Worm (Caenorhabditis elegans) whole organism, L1 larva: Measurements from ENCODE around the gene dph-1.

ENCODE experiments used
- C04F5.9 ChIP-seq: sonication (generic microtip); optimal IDR thresholded peaks from 2 replicates; lab custom pipeline; 2016; ENCODE audit warnings: missing genetic modification characterization, missing compliant biosample characterization
- C16A3.4 ChIP-seq: fragments of 150-350 bp; optimal IDR thresholded peaks from 2 replicates; lab custom pipeline; 2014; ENCODE audit warnings: missing biosample characterization, missing genetic modification characterization
- alr-1 ChIP-seq: fragments of 200-800 bp; sonication (Bioruptor generic); optimal IDR thresholded peaks from 2 replicates; lab custom pipeline; 2018; ENCODE audit warnings: borderline replicate concordance, mild to moderate bottlenecking, missing genetic modification characterization, missing compliant biosample characterization
- blmp-1 ChIP-seq: fragments of 150-350 bp; optimal IDR thresholded peaks from 2 replicates; lab custom pipeline; 2014; ENCODE audit warnings: missing biosample characterization, missing genetic modification characterization
- ceh-63 ChIP-seq: fragments of 200-800 bp; sonication (Bioruptor generic); optimal IDR thresholded peaks from 2 replicates; lab custom pipeline; 2018; ENCODE audit warnings: mild to moderate bottlenecking, missing genetic modification characterization, missing compliant biosample characterization
- ceh-8 ChIP-seq: fragments of 200-800 bp; sonication (Bioruptor generic); optimal IDR thresholded peaks from 2 replicates; lab custom pipeline; 2018; ENCODE audit warnings: mild to moderate bottlenecking, missing genetic modification characterization, moderate library complexity, missing compliant biosample characterization
- ceh-82 ChIP-seq, 3 experiments: fragments of 150-350 bp in 1 of 3; sonication (generic microtip) in 2 of 3; optimal IDR thresholded peaks; 2 replicates each; lab custom pipeline; 2014 to 2017; ENCODE audit warnings: missing biosample characterization in 3 of 3, missing genetic modification characterization in 3 of 3
- dpl-1 ChIP-seq, 3 experiments: fragments of 150-350 bp in 2 of 3; sonication (generic microtip) in 1 of 3; optimal IDR thresholded peaks; 2 replicates each; lab custom pipeline; 2014 to 2017; ENCODE audit warnings: missing biosample characterization in 3 of 3, missing genetic modification characterization in 3 of 3, missing genetic modification reagents in 3 of 3
- dsc-1 ChIP-seq: sonication (generic microtip); optimal IDR thresholded peaks from 2 replicates; lab custom pipeline; 2016; ENCODE audit warnings: mild to moderate bottlenecking, missing genetic modification characterization, missing compliant biosample characterization
- efl-1 ChIP-seq, 4 experiments: fragments of 150-350 bp; optimal IDR thresholded peaks in 3 of 4; peaks in 1 of 4; 1 replicate in 1 of 4; 2 replicates in 3 of 4; lab custom pipeline; 2014; ENCODE audit warnings: missing biosample characterization in 2 of 4, missing genetic modification characterization in 2 of 4, missing genetic modification reagents in 2 of 4
- egl-13 ChIP-seq: sonication (generic microtip); optimal IDR thresholded peaks from 2 replicates; lab custom pipeline; 2016; ENCODE audit warnings: missing genotype, missing genetic modification reagents, missing genetic modification characterization, missing compliant biosample characterization
- egl-27 ChIP-seq, 2 experiments: fragments of 150-350 bp in 1 of 2; sonication (generic microtip); optimal IDR thresholded peaks; 3 replicates each; lab custom pipeline; 2017 to 2018; ENCODE audit warnings: missing biosample characterization in 2 of 2, missing genetic modification characterization in 2 of 2, missing genetic modification reagents in 2 of 2
- elt-3 ChIP-seq, 6 experiments: fragments of 150-350 bp in 1 of 6; sonication (generic microtip); optimal IDR thresholded peaks; 2 replicates each; lab custom pipeline; 2017 to 2018; ENCODE audit warnings: missing biosample characterization in 6 of 6, missing genetic modification characterization in 6 of 6, inconsistent platforms in 1 of 6
- ets-5 ChIP-seq: fragments of 200-800 bp; sonication (Bioruptor generic); IDR thresholded peaks from 2 replicates; pipeline ENCODE4 v1.3.6; 2022; ENCODE audit warnings: missing genetic modification characterization, missing compliant biosample characterization
- fkh-10 ChIP-seq: sonication (generic microtip); optimal IDR thresholded peaks from 2 replicates; lab custom pipeline; 2017; ENCODE audit warnings: missing biosample characterization, missing genetic modification reagents, missing genetic modification characterization
- grh-1 ChIP-seq: fragments of 200-800 bp; sonication (Bioruptor generic); IDR thresholded peaks from 2 replicates; pipeline ENCODE4 v1.3.6; 2022; ENCODE audit warnings: missing genetic modification reagents, missing genetic modification characterization, missing compliant biosample characterization
- hlh-17 ChIP-seq: fragments of 200-800 bp; sonication (Bioruptor generic); optimal IDR thresholded peaks from 2 replicates; lab custom pipeline; 2018; ENCODE audit warnings: missing genetic modification characterization, mild to moderate bottlenecking, missing compliant biosample characterization, moderate library complexity, borderline replicate concordance
- isw-1 ChIP-seq: fragments of 200-800 bp; sonication (Bioruptor generic); IDR thresholded peaks from 2 replicates; pipeline ENCODE4 v1.3.6; 2022; ENCODE audit warnings: missing genetic modification characterization, missing compliant biosample characterization
- jun-1 ChIP-seq: fragments of 150-350 bp; optimal IDR thresholded peaks from 2 replicates; lab custom pipeline; 2014; ENCODE audit warnings: missing biosample characterization, missing genetic modification reagents, missing genetic modification characterization
- lin-15B ChIP-seq: fragments of 150-350 bp; sonication (generic microtip); optimal IDR thresholded peaks from 3 replicates; lab custom pipeline; 2014; ENCODE audit warnings: missing biosample characterization, missing genetic modification characterization
- lin-35 ChIP-seq, 2 experiments: fragments of 150-350 bp; optimal IDR thresholded peaks; 2 replicates each; lab custom pipeline; 2014; ENCODE audit warnings: missing biosample characterization in 2 of 2, missing genetic modification characterization in 2 of 2, missing genetic modification reagents in 2 of 2
- lin-39 ChIP-seq: fragments of 150-350 bp; optimal IDR thresholded peaks from 2 replicates; lab custom pipeline; 2014; ENCODE audit warnings: missing biosample characterization, missing genetic modification reagents, missing genetic modification characterization
- mab-9 ChIP-seq: fragments of 200-800 bp; sonication (Bioruptor generic); IDR thresholded peaks from 2 replicates; pipeline ENCODE4 v1.3.6; 2022; ENCODE audit warnings: missing genetic modification reagents, missing genetic modification characterization, missing compliant biosample characterization
- mep-1 ChIP-seq: fragments of 150-350 bp; optimal IDR thresholded peaks from 2 replicates; lab custom pipeline; 2014; ENCODE audit warnings: missing biosample characterization, missing genetic modification characterization
- nhr-11 ChIP-seq: fragments of 150-350 bp; optimal IDR thresholded peaks from 2 replicates; lab custom pipeline; 2014; ENCODE audit warnings: missing biosample characterization, missing genetic modification characterization
- nhr-12 ChIP-seq: sonication (generic microtip); optimal IDR thresholded peaks from 2 replicates; lab custom pipeline; 2017; ENCODE audit warnings: missing biosample characterization, missing genetic modification characterization
- nhr-19 ChIP-seq: fragments of 200-800 bp; sonication (Bioruptor generic); conservative IDR thresholded peaks from 2 replicates; pipeline ENCODE4 v1.3.6; 2022; ENCODE audit warnings: missing genetic modification characterization, missing compliant biosample characterization
- nhr-20 ChIP-seq: sonication (generic microtip); optimal IDR thresholded peaks from 2 replicates; lab custom pipeline; 2016; ENCODE audit warnings: mild to moderate bottlenecking, missing genetic modification characterization, missing compliant biosample characterization
- nhr-28 ChIP-seq: fragments of 150-350 bp; optimal IDR thresholded peaks from 2 replicates; lab custom pipeline; 2014; ENCODE audit warnings: missing biosample characterization, missing genetic modification characterization
- nhr-47 ChIP-seq: sonication (generic microtip); optimal IDR thresholded peaks from 2 replicates; lab custom pipeline; 2016; ENCODE audit warnings: mild to moderate bottlenecking, missing genetic modification characterization, moderate library complexity, missing compliant biosample characterization
- nhr-71 ChIP-seq: sonication (generic microtip); optimal IDR thresholded peaks from 2 replicates; lab custom pipeline; 2016; ENCODE audit warnings: mild to moderate bottlenecking, missing genetic modification characterization, moderate library complexity, missing compliant biosample characterization
- nhr-77 ChIP-seq: fragments of 150-350 bp; optimal IDR thresholded peaks from 2 replicates; lab custom pipeline; 2014; ENCODE audit warnings: missing biosample characterization, missing genetic modification characterization
- pag-3 ChIP-seq: sonication (generic microtip); optimal IDR thresholded peaks from 2 replicates; lab custom pipeline; 2017; ENCODE audit warnings: missing genetic modification characterization, mild to moderate bottlenecking, missing compliant biosample characterization, antibody characterized with exemption, borderline replicate concordance; ENCODE audit not compliant: insufficient read depth
- pqm-1 ChIP-seq: sonication (generic microtip); optimal IDR thresholded peaks from 3 replicates; lab custom pipeline; 2017; ENCODE audit warnings: missing biosample characterization, missing genetic modification characterization
- rnt-1 ChIP-seq: sonication (generic microtip); optimal IDR thresholded peaks from 2 replicates; lab custom pipeline; 2016; ENCODE audit warnings: mild to moderate bottlenecking, missing genetic modification characterization, moderate library complexity, missing compliant biosample characterization
- skn-1 ChIP-seq: fragments of 150-350 bp; optimal IDR thresholded peaks from 2 replicates; lab custom pipeline; 2014; ENCODE audit warnings: missing biosample characterization, missing genetic modification characterization
- snpc-4 ChIP-seq: fragments of 150-350 bp; optimal IDR thresholded peaks from 2 replicates; lab custom pipeline; 2014; ENCODE audit warnings: missing biosample characterization, missing genetic modification characterization
- snu-23 ChIP-seq: sonication (generic microtip); optimal IDR thresholded peaks from 2 replicates; lab custom pipeline; 2016; ENCODE audit warnings: missing genetic modification characterization, missing compliant biosample characterization
- sup-37 ChIP-seq: fragments of 200-800 bp; sonication (Bioruptor generic); optimal IDR thresholded peaks from 2 replicates; lab custom pipeline; 2018; ENCODE audit warnings: mild to moderate bottlenecking, missing genetic modification characterization, missing compliant biosample characterization
- swsn-7 ChIP-seq: sonication (generic microtip); optimal IDR thresholded peaks from 2 replicates; lab custom pipeline; 2016; ENCODE audit warnings: missing genetic modification characterization, missing compliant biosample characterization
- tbx-2 ChIP-seq: sonication (generic microtip); optimal IDR thresholded peaks from 2 replicates; lab custom pipeline; 2016; ENCODE audit warnings: missing genetic modification characterization, missing compliant biosample characterization
- tlp-1 ChIP-seq: fragments of 150-350 bp; optimal IDR thresholded peaks from 2 replicates; lab custom pipeline; 2014; ENCODE audit warnings: missing biosample characterization, missing genetic modification characterization
- unc-130 ChIP-seq: fragments of 150-350 bp; optimal IDR thresholded peaks from 2 replicates; lab custom pipeline; 2017; ENCODE audit warnings: missing biosample characterization, missing genetic modification characterization, inconsistent platforms
- unc-86 ChIP-seq: sonication (generic microtip); optimal IDR thresholded peaks from 2 replicates; lab custom pipeline; 2016; ENCODE audit warnings: missing genetic modification characterization, missing compliant biosample characterization
- unc-98 ChIP-seq: fragments of 200-800 bp; sonication (Bioruptor generic); IDR thresholded peaks from 2 replicates; pipeline ENCODE4 v1.3.6; 2022; ENCODE audit warnings: missing genetic modification characterization, missing compliant biosample characterization
- xbp-1 ChIP-seq: sonication (generic microtip); optimal IDR thresholded peaks from 2 replicates; lab custom pipeline; 2016; ENCODE audit warnings: missing genetic modification characterization, missing compliant biosample characterization
- zip-4 ChIP-seq: fragments of 200-800 bp; sonication (Bioruptor generic); optimal IDR thresholded peaks from 2 replicates; lab custom pipeline; 2018; ENCODE audit warnings: mild to moderate bottlenecking, missing genetic modification characterization, moderate library complexity, missing compliant biosample characterization
- ztf-4 ChIP-seq: fragments of 150-350 bp; optimal IDR thresholded peaks from 2 replicates; lab custom pipeline; 2014; ENCODE audit warnings: missing biosample characterization, missing genetic modification characterization

The dph-1 gene

DNA sequence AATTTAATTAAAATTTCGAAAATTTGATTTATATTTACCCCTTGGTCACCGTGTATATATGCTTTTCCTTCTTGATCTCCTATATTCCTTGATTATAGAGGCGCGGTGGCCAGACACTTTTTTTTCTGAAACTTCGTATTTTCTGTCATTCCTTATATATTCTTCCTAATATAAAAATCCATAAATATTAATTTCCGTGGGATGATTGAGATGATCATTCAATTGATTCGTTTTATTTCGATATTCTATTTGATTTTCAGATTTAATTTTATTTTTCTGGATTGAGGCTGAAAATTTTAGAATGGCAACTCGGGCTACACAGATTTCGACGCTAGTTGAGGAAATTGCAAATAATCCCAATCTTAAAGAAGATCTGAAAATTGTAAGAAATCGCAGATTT, at the start of gene dph-1:
dph-1 (plus strand) TSS at position 301 of the 400 bp plus-strand sequence.
- no peak for TF ChIP-seq unc-98
- TF ChIP-seq isw-1 (GFP tag; lab: Robert Waterston, UW): no peak
- no peak for TF ChIP-seq nhr-28
- TF ChIP-seq mab-9 (GFP tag; lab: Robert Waterston, UW): no peak

DNA sequence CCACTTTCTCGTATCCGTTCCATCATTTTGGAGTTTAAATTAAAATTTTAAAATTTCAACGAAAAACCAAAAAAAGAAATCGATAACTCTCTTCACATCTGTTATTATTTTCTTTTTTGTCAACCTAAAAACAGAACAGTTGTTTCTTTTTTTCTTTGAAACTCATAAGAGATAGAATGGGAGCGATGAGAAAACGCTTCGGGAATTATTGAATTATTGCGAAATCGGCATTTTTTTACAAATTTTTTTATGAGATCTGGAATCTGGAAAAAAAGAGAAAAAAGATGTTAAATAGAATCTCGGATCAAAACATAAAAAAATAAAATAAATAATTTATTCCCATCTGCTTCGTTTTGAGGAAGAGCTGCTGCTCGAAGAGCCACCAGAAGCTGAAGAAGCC, 49.2 kb upstream of the dph-1 start, which contains the start of gene C46F11.5:
C46F11.5 (minus strand) TSS at position 128 of the 400 bp plus-strand sequence.
- no peak for TF ChIP-seq tbx-2
- TF ChIP-seq zip-4 (GFP tag; lab: Kevin White, UChicago): peak; percentile 77

DNA sequence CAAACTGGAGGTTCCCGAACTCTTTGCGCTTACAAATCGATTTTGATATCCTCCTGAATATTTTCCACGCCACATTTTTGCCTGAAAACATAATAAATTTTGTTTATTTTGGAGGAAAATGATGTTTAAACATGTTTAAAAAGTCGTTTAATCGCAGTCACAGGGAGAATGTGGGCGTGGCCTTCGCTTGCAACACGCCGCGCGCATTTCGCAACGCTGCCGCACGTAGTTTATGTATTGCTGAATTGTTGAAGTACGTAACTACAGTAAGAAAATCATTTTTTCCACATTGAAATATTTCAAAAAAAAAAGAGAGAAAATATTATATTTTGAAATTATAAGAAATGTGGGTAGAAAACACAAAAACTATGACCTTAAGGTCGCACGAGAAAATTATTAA, 42.5 kb upstream of the dph-1 start, which contains the start of gene C46F11.4:
C46F11.4 (minus strand) TSS at position 81 of the 400 bp plus-strand sequence.
- TF ChIP-seq tlp-1 (tag; lab: Kevin White, UChicago): no peak
- no peak for TF ChIP-seq grh-1 (GFP tag; lab: Robert Waterston, UW)
- peak; percentile 22 for TF ChIP-seq dsc-1 (tag; lab: Kevin White, UChicago)
- TF ChIP-seq efl-1 (optimal IDR thresholded peaks at IDR 0.05; lab: Kevin White, UChicago): peak; percentile 6 to 48
- peak; percentile 34 to 94 for TF ChIP-seq efl-1 (GFP tag; optimal IDR thresholded peaks at IDR 0.05 in 1 of 2; lab: Kevin White, UChicago)
- TF ChIP-seq unc-86 (tag; lab: Kevin White, UChicago): peak; percentile 8
- TF ChIP-seq alr-1 (tag; lab: Kevin White, UChicago): no peak
- no peak; the same call in 1 of the 2 replicates for TF ChIP-seq nhr-19 (GFP tag; lab: Robert Waterston, UW)
- peak; percentile 52 for TF ChIP-seq mep-1 (tag; lab: Kevin White, UChicago)
- no peak for TF ChIP-seq C04F5.9 (tag; lab: Kevin White, UChicago)
- peak; percentile 2 for TF ChIP-seq egl-13 (tag; lab: Kevin White, UChicago)
- TF ChIP-seq blmp-1 (tag; lab: Kevin White, UChicago): peak; percentile 3
- TF ChIP-seq egl-27 (tag; optimal IDR thresholded peaks at IDR 0.05; lab: Kevin White, UChicago): no peak
- TF ChIP-seq nhr-77 (tag; lab: Kevin White, UChicago): no peak
- TF ChIP-seq hlh-17 (GFP tag; lab: Kevin White, UChicago): no peak
- TF ChIP-seq snu-23: peak; percentile 65
- peak; percentile 4 to 47 (median 33) for TF ChIP-seq ceh-82 (tag; optimal IDR thresholded peaks at IDR 0.05; lab: Kevin White, UChicago)
- peak; percentile 49 for TF ChIP-seq nhr-47
- no peak for TF ChIP-seq nhr-11 (tag; lab: Kevin White, UChicago)
- TF ChIP-seq dpl-1 (GFP tag; optimal IDR thresholded peaks at IDR 0.05; lab: Kevin White, UChicago): peak in 2 of 3 experiments; percentile 36 to 41
- no peak for TF ChIP-seq mab-9 (GFP tag; lab: Robert Waterston, UW)
- TF ChIP-seq nhr-20 (tag; lab: Kevin White, UChicago): peak; percentile 54
- no peak for TF ChIP-seq jun-1 (tag; lab: Kevin White, UChicago)
- no peak for TF ChIP-seq ztf-4
- no peak for TF ChIP-seq nhr-12 (tag; lab: Kevin White, UChicago)
- TF ChIP-seq pqm-1 (tag; lab: Kevin White, UChicago): no peak
- peak in 1 of 6 experiments; percentile 25 for TF ChIP-seq elt-3 (tag; optimal IDR thresholded peaks at IDR 0.05; lab: Kevin White, UChicago)
- peak; percentile 51 for TF ChIP-seq C16A3.4 (tag; lab: Kevin White, UChicago)
- peak; percentile 23 for TF ChIP-seq unc-130 (tag; lab: Kevin White, UChicago)
- TF ChIP-seq ceh-63: no peak
- peak; percentile 27 for TF ChIP-seq lin-39 (tag; lab: Kevin White, UChicago)
- no peak for TF ChIP-seq nhr-28
- no peak for TF ChIP-seq rnt-1 (tag; lab: Kevin White, UChicago)
- peak; percentile 49 for TF ChIP-seq swsn-7
- TF ChIP-seq nhr-71 (tag; lab: Kevin White, UChicago): peak; percentile 60
- no peak for TF ChIP-seq ets-5 (GFP tag; lab: Robert Waterston, UW)
- TF ChIP-seq pag-3 (tag; lab: Kevin White, UChicago): no peak
- no peak for TF ChIP-seq ceh-8 (GFP tag; lab: Kevin White, UChicago)
- TF ChIP-seq fkh-10 (GFP tag; lab: Kevin White, UChicago): no peak
- TF ChIP-seq sup-37 (GFP tag; lab: Kevin White, UChicago): no peak
- peak; percentile 44 for TF ChIP-seq xbp-1
- peak; percentile 51 for TF ChIP-seq tbx-2
- peak; percentile 19 for TF ChIP-seq snpc-4 (tag; lab: Kevin White, UChicago)
- peak; percentile 25 for TF ChIP-seq skn-1 (tag; lab: Kevin White, UChicago)
- TF ChIP-seq lin-15B: peak; percentile 3
- TF ChIP-seq lin-35 (GFP tag; optimal IDR thresholded peaks at IDR 0.05; lab: Kevin White, UChicago): peak in 1 of 2 experiments; percentile 50
